Fruit fly (Drosophila melanogaster): ENCODE data around the gene CG42594.
A peak's percentile ranks its signal among the peaks of the same experiment; 100 is the strongest.

The CG42594 gene

dm6 chrX:4919040-4919881 is 78.6 kb downstream of the CG42594 start (continued):
- TF ChIP-seq zen (tag; optimal IDR thresholded peaks at IDR 0.05), result peak; percentile 51
- TF ChIP-seq CG8478 (optimal IDR thresholded peaks at IDR 0.05), result no peak
- TF ChIP-seq zf30C (GFP tag; optimal IDR thresholded peaks at IDR 0.05), result no peak
- TF ChIP-seq Nf-YC (tag; optimal IDR thresholded peaks at IDR 0.05), result peak; percentile 21
- peak; percentile 66 for TF ChIP-seq CG10654 (GFP tag; optimal IDR thresholded peaks at IDR 0.05)
- TF ChIP-seq CG15011 (GFP tag; optimal IDR thresholded peaks at IDR 0.05), result peak; percentile 27
- peak; percentile 71 for TF ChIP-seq CG17612 (GFP tag; IDR thresholded peaks at IDR 0.05)
- no peak for TF ChIP-seq hth (optimal IDR thresholded peaks at IDR 0.05)
- no peak; the same call in 2 of the 3 replicates for TF ChIP-seq z (GFP tag; IDR thresholded peaks at IDR 0.05)
- no peak for TF ChIP-seq Sry-β (GFP tag; optimal IDR thresholded peaks at IDR 0.05)
- peak; percentile 95 for TF ChIP-seq lmd (GFP tag; IDR thresholded peaks at IDR 0.05)
- TF ChIP-seq CG3838 (GFP tag; optimal IDR thresholded peaks at IDR 0.05), result peak; percentile 47
- TF ChIP-seq CG2120 (GFP tag; optimal IDR thresholded peaks at IDR 0.05), result peak; percentile 88
- no peak for TF ChIP-seq CG7271 (tag; optimal IDR thresholded peaks at IDR 0.05)
- peak; percentile 87 for TF ChIP-seq CG9609 (GFP tag; optimal IDR thresholded peaks at IDR 0.05)
- peak; percentile 8 for TF ChIP-seq nom (GFP tag; optimal IDR thresholded peaks at IDR 0.05)
- no peak for TF ChIP-seq tll (GFP tag; optimal IDR thresholded peaks at IDR 0.05)
- no peak for TF ChIP-seq Tbp (GFP tag; optimal IDR thresholded peaks at IDR 0.05)
- peak; percentile 33 for TF ChIP-seq twi (tag; optimal IDR thresholded peaks at IDR 0.05)
- TF ChIP-seq CG42726 (GFP tag; IDR thresholded peaks at IDR 0.05; ENCODE audit: partially characterized antibody), result no peak
- TF ChIP-seq wor (GFP tag; IDR thresholded peaks at IDR 0.05), result peak; percentile 73
- peak; percentile 52; the same call in 1 of the 2 replicates for TF ChIP-seq bowl (GFP tag; IDR thresholded peaks at IDR 0.05)
- TF ChIP-seq Mad (GFP tag; optimal IDR thresholded peaks at IDR 0.05), result peak; percentile 73
- peak; percentile 92 for TF ChIP-seq CTCF (GFP tag; optimal IDR thresholded peaks at IDR 0.05)
- peak; percentile 68 for TF ChIP-seq CG30431 (GFP tag; optimal IDR thresholded peaks at IDR 0.05)
- TF ChIP-seq sqz (GFP tag; optimal IDR thresholded peaks at IDR 0.05), result no peak
- TF ChIP-seq amos (GFP tag; IDR thresholded peaks at IDR 0.05; ENCODE audit: partially characterized antibody), result no peak
- peak; percentile 91 for TF ChIP-seq sisA (GFP tag; IDR thresholded peaks at IDR 0.05)
- TF ChIP-seq org-1 (GFP tag; optimal IDR thresholded peaks at IDR 0.05), result peak; percentile 91
- no peak for TF ChIP-seq crp (GFP tag; optimal IDR thresholded peaks at IDR 0.05)
- peak; percentile 71 for TF ChIP-seq CG2712 (tag; optimal IDR thresholded peaks at IDR 0.05)
- peak; percentile 62 for TF ChIP-seq slou (GFP tag; optimal IDR thresholded peaks at IDR 0.05)
- TF ChIP-seq HLHmδ (GFP tag; optimal IDR thresholded peaks at IDR 0.05), result no peak
- TF ChIP-seq H15 (GFP tag; IDR thresholded peaks at IDR 0.05), result peak; percentile 80
- peak; percentile 75 for TF ChIP-seq Side (GFP tag; optimal IDR thresholded peaks at IDR 0.05)
- peak; percentile 91 for TF ChIP-seq ranshi (GFP tag; IDR thresholded peaks at IDR 0.05)
- TF ChIP-seq NFAT (GFP tag; IDR thresholded peaks at IDR 0.05), result peak; percentile 86
- TF ChIP-seq Atf6 (GFP tag; IDR thresholded peaks at IDR 0.05), result peak; percentile 81
- TF ChIP-seq gcm (GFP tag; optimal IDR thresholded peaks at IDR 0.05), result peak; percentile 33
- TF ChIP-seq CG3065 (GFP tag; optimal IDR thresholded peaks at IDR 0.05), result peak; percentile 41
- peak; percentile 81 for TF ChIP-seq so (GFP tag; IDR thresholded peaks at IDR 0.05)
- no peak for TF ChIP-seq CG7745 (tag; optimal IDR thresholded peaks at IDR 0.05)
- peak; percentile 61 for TF ChIP-seq CG10321 (GFP tag; IDR thresholded peaks at IDR 0.05)
- TF ChIP-seq CG7963 (GFP tag; IDR thresholded peaks at IDR 0.05; ENCODE audit: partially characterized antibody), result no peak
- peak; percentile 81 for TF ChIP-seq ken (GFP tag; IDR thresholded peaks at IDR 0.05)
- TF ChIP-seq Ssrp (tag; optimal IDR thresholded peaks at IDR 0.05), result peak; percentile 72
- no peak for TF ChIP-seq lov (optimal IDR thresholded peaks at IDR 0.05)
- TF ChIP-seq lov (GFP tag; IDR thresholded peaks at IDR 0.05), result peak; percentile 73; the same call in 1 of the 3 replicates
- peak; percentile 88 for TF ChIP-seq CG11247 (GFP tag; IDR thresholded peaks at IDR 0.05)
- peak; percentile 90 for TF ChIP-seq sob (GFP tag; IDR thresholded peaks at IDR 0.05)

Measured in whole organism, embryonic.